Fruit fly (Drosophila melanogaster) whole organism, wandering third instar larva: ENCODE data around the gene frm.

Experiments used
- Abd-B ChIP-seq: fragments of >200 bp; optimal IDR thresholded peaks from 2 replicates; lab custom pipeline; 2017; ENCODE audit warnings: missing biosample characterization, missing genetic modification characterization
- Dfd ChIP-seq: fragments of >200 bp; optimal IDR thresholded peaks from 2 replicates; lab custom pipeline; 2017; ENCODE audit warnings: missing biosample characterization, missing genetic modification characterization
- Dif ChIP-seq: fragments of 200-275, 200-300 bp; sonication (Bioruptor generic); optimal IDR thresholded peaks from 2 replicates; lab custom pipeline; 2018; ENCODE audit warnings: missing biosample characterization, missing genetic modification characterization; ENCODE audit not compliant: partially characterized antibody
- GATAd ChIP-seq: sonication (Bioruptor generic); optimal IDR thresholded peaks from 2 replicates; lab custom pipeline; 2016; ENCODE audit warnings: missing biosample characterization, missing genetic modification characterization
- HLH106 ChIP-seq: fragments of 200-800 bp; optimal IDR thresholded peaks from 3 replicates; lab custom pipeline; 2019; ENCODE audit warnings: missing biosample characterization, mild to moderate bottlenecking, missing genetic modification characterization, moderate library complexity
- Mio ChIP-seq: sonication (Bioruptor generic); optimal IDR thresholded peaks from 2 replicates; lab custom pipeline; 2016; ENCODE audit warnings: missing biosample characterization, missing genetic modification characterization
- OdsH ChIP-seq: fragments of 200-800 bp; sonication (Bioruptor generic); optimal IDR thresholded peaks from 2 replicates; lab custom pipeline; 2016; ENCODE audit warnings: missing biosample characterization, mild to moderate bottlenecking, missing genetic modification characterization
- br ChIP-seq: fragments of 200-800 bp; sonication (Bioruptor generic); optimal IDR thresholded peaks from 2 replicates; lab custom pipeline; 2016; ENCODE audit warnings: missing biosample characterization, missing genetic modification characterization
- jim ChIP-seq: fragments of 175-275, 200-325 bp; sonication (Bioruptor generic); optimal IDR thresholded peaks from 2 replicates; lab custom pipeline; 2016; ENCODE audit warnings: missing biosample characterization, mild to moderate bottlenecking, missing genetic modification characterization
- pan ChIP-seq: fragments of >200 bp; optimal IDR thresholded peaks from 2 replicates; lab custom pipeline; 2017
- psq ChIP-seq: fragments of 200-800 bp; sonication (Bioruptor generic); optimal IDR thresholded peaks from 3 replicates; lab custom pipeline; 2017; ENCODE audit warnings: missing biosample characterization, mild to moderate bottlenecking, missing genetic modification characterization, moderate library complexity
- sage ChIP-seq: fragments of 200-800 bp; sonication (Bioruptor generic); optimal IDR thresholded peaks from 2 replicates; lab custom pipeline; 2016; ENCODE audit warnings: missing biosample characterization, mild to moderate bottlenecking, missing genetic modification characterization
- sv ChIP-seq: fragments of 200-800 bp; sonication (Bioruptor generic); optimal IDR thresholded peaks from 3 replicates; lab custom pipeline; 2016; ENCODE audit warnings: missing biosample characterization, missing genetic modification characterization
- usp ChIP-seq: fragments of >200 bp; optimal IDR thresholded peaks from 2 replicates; lab custom pipeline; 2017; ENCODE audit warnings: missing biosample characterization, missing genetic modification characterization

- TF ChIP-seq pan (lab: Kevin White, UChicago) (no peak), sv (GFP tag; lab: Kevin White, UChicago) (no peak), sage (GFP tag; lab: Kevin White, UChicago) (peak; percentile 66), usp (no peak), Abd-B (GFP tag; lab: Kevin White, UChicago) (no peak), Dfd (no peak), jim (GFP tag; lab: Kevin White, UChicago) (no peak), psq (peak; percentile 59), HLH106 (tag; lab: Kevin White, UChicago) (peak; percentile 87), Mio (GFP tag; lab: Kevin White, UChicago) (no peak), br (peak; percentile 56), Dif (GFP tag; lab: Kevin White, UChicago) (no peak), GATAd (GFP tag; lab: Kevin White, UChicago) (no peak), OdsH (GFP tag; lab: Kevin White, UChicago) (peak; percentile 59)
Measured at dm6 chr3L:5554377-5554776, 3.4 kb upstream of the frm start.
